Fruit fly (Drosophila melanogaster): ENCODE data around the gene Fum3.

Fum3 gene

dm6 chr3L:11465371-11465914, at the start of gene Fum3 (continued):
- TF ChIP-seq CG2875 (GFP tag; optimal IDR thresholded peaks at IDR 0.05), result no peak
- TF ChIP-seq CrebB (tag; optimal IDR thresholded peaks at IDR 0.05), result no peak
- no peak for TF ChIP-seq Camta (GFP tag; optimal IDR thresholded peaks at IDR 0.05)
- TF ChIP-seq sens (GFP tag), result peak; percentile 83
- no peak for TF ChIP-seq oc (tag; optimal IDR thresholded peaks at IDR 0.05)
- peak; percentile 43 for TF ChIP-seq CG2712 (tag; optimal IDR thresholded peaks at IDR 0.05)
- TF ChIP-seq danr (GFP tag; IDR thresholded peaks at IDR 0.05), result no peak
- no peak for TF ChIP-seq salm (tag; optimal IDR thresholded peaks at IDR 0.05)
- TF ChIP-seq CG34376 (GFP tag; optimal IDR thresholded peaks at IDR 0.05), result no peak
- peak; percentile 29 for TF ChIP-seq dmrt11E (tag; optimal IDR thresholded peaks at IDR 0.05)
- TF ChIP-seq ap (GFP tag; IDR thresholded peaks at IDR 0.05), result 0 out of 2 replicates have a peak, but pooled peaks have one; percentile 19
- TF ChIP-seq CG33557 (GFP tag; optimal IDR thresholded peaks at IDR 0.05), result no peak
- TF ChIP-seq CG11504 (tag; optimal IDR thresholded peaks at IDR 0.05), result peak; percentile 32
- no peak for TF ChIP-seq ro (GFP tag; IDR thresholded peaks at IDR 0.05)
- TF ChIP-seq slou (GFP tag; optimal IDR thresholded peaks at IDR 0.05), result no peak
- TF ChIP-seq Bgb (GFP tag; IDR thresholded peaks at IDR 0.05; ENCODE audit: partially characterized antibody), result no peak
- no peak for TF ChIP-seq ac (GFP tag; optimal IDR thresholded peaks at IDR 0.05)
- no peak for TF ChIP-seq Scr (GFP tag; IDR thresholded peaks at IDR 0.05; ENCODE audit: partially characterized antibody)
- TF ChIP-seq CG9609 (GFP tag; optimal IDR thresholded peaks at IDR 0.05), result no peak
- no peak for TF ChIP-seq Hmx (GFP tag; optimal IDR thresholded peaks at IDR 0.05)
- no peak for TF ChIP-seq Atf3 (GFP tag; optimal IDR thresholded peaks at IDR 0.05)
- TF ChIP-seq CG17568 (GFP tag; optimal IDR thresholded peaks at IDR 0.05), result no peak
- TF ChIP-seq CG1647 (GFP tag; optimal IDR thresholded peaks at IDR 0.05), result no peak
- no peak for TF ChIP-seq YL-1 (GFP tag; optimal IDR thresholded peaks at IDR 0.05)
- TF ChIP-seq Med (GFP tag), result peak; percentile 58
- TF ChIP-seq CG8281 (tag; optimal IDR thresholded peaks at IDR 0.05), result no peak
- TF ChIP-seq gem (tag; optimal IDR thresholded peaks at IDR 0.05), result peak; percentile 26
- TF ChIP-seq CG32772 (GFP tag; IDR thresholded peaks at IDR 0.05), result 0 out of 2 replicates have a peak, but pooled peaks have one; percentile 18
- no peak for TF ChIP-seq Six4 (GFP tag; optimal IDR thresholded peaks at IDR 0.05)
- TF ChIP-seq fd3F (GFP tag; optimal IDR thresholded peaks at IDR 0.05), result no peak
- 0 out of 3 replicates have a peak, but pooled peaks have one; percentile 24 for TF ChIP-seq Dbx (GFP tag; IDR thresholded peaks at IDR 0.05)
- peak; percentile 37; the same call in 1 of the 2 replicates for TF ChIP-seq Ada2b (GFP tag; IDR thresholded peaks at IDR 0.05)
- TF ChIP-seq Adf1 (GFP tag; IDR thresholded peaks at IDR 0.05), result no peak
- TF ChIP-seq CG14860 (GFP tag; IDR thresholded peaks at IDR 0.05; ENCODE audit: partially characterized antibody), result no peak
- TF ChIP-seq Mrtf (GFP tag; IDR thresholded peaks at IDR 0.05), result no peak
- TF ChIP-seq gfzf (GFP tag; optimal IDR thresholded peaks at IDR 0.05), result no peak
- peak; percentile 35; the same call in 1 of the 2 replicates for TF ChIP-seq CG4404 (GFP tag; IDR thresholded peaks at IDR 0.05)
- no peak for TF ChIP-seq CG6854 (GFP tag; optimal IDR thresholded peaks at IDR 0.05)
- TF ChIP-seq CG4360 (GFP tag; IDR thresholded peaks at IDR 0.05), result no peak
- TF ChIP-seq jumu (GFP tag; optimal IDR thresholded peaks at IDR 0.05), result no peak
- no peak for TF ChIP-seq Side (GFP tag; optimal IDR thresholded peaks at IDR 0.05)
- TF ChIP-seq otp (GFP tag; IDR thresholded peaks at IDR 0.05), result peak; percentile 24; the same call in 1 of the 3 replicates
- peak; percentile 24 for TF ChIP-seq CG15696 (tag; optimal IDR thresholded peaks at IDR 0.05)
- TF ChIP-seq Dip3 (GFP tag; optimal IDR thresholded peaks at IDR 0.05), result no peak
- TF ChIP-seq CG7271 (tag; optimal IDR thresholded peaks at IDR 0.05), result peak; percentile 59
- TF ChIP-seq gsb (GFP tag; IDR thresholded peaks at IDR 0.05), result no peak
- TF ChIP-seq CG11093 (GFP tag; IDR thresholded peaks at IDR 0.05), result no peak
- no peak for TF ChIP-seq CG16863 (GFP tag; optimal IDR thresholded peaks at IDR 0.05)
- TF ChIP-seq CTCF (GFP tag; optimal IDR thresholded peaks at IDR 0.05), result no peak
- TF ChIP-seq CG3838 (GFP tag; optimal IDR thresholded peaks at IDR 0.05), result no peak
- TF ChIP-seq zen2 (GFP tag; IDR thresholded peaks at IDR 0.05; ENCODE audit: partially characterized antibody), result no peak
- TF ChIP-seq dysf (GFP tag; IDR thresholded peaks at IDR 0.05), result peak; percentile 35; the same call in 1 of the 3 replicates

All from whole organism, embryonic.